Fruit fly (Drosophila melanogaster) whole organism, embryonic: Measurements from ENCODE around the gene CG13893.

Experiments
- Atf3 ChIP-seq: fragments of 200-800 bp; sonication (Bioruptor generic); optimal IDR thresholded peaks from 3 replicates; lab custom pipeline; 2016; ENCODE audit warnings: missing biosample characterization, missing genetic modification characterization
- CG12659 ChIP-seq: fragments of 200-800 bp; sonication (Bioruptor generic); optimal IDR thresholded peaks from 3 replicates; lab custom pipeline; 2017; ENCODE audit warnings: mild to moderate bottlenecking, missing biosample characterization, missing genetic modification reagents, missing genetic modification characterization
- CG12769 ChIP-seq: fragments of 200-800 bp; sonication (Bioruptor generic); optimal IDR thresholded peaks from 2 replicates; lab custom pipeline; 2019; ENCODE audit warnings: missing biosample characterization, mild to moderate bottlenecking, missing genetic modification characterization, moderate library complexity
- CG13287 ChIP-seq: fragments of 200-800 bp; sonication (Bioruptor generic); IDR thresholded peaks from 2 replicates; pipeline ENCODE4 v1.3.6; 2022; ENCODE audit warnings: missing biosample characterization, missing genetic modification characterization; ENCODE audit not compliant: partially characterized antibody
- CG13296 ChIP-seq: fragments of 200-800 bp; sonication (Bioruptor generic); optimal IDR thresholded peaks from 3 replicates; lab custom pipeline; 2018; ENCODE audit warnings: missing biosample characterization, mild to moderate bottlenecking, missing genetic modification characterization
- CG13894 ChIP-seq: fragments of 200-800 bp; sonication (Bioruptor generic); optimal IDR thresholded peaks from 3 replicates; lab custom pipeline; 2018; ENCODE audit warnings: missing biosample characterization, mild to moderate bottlenecking, missing genetic modification characterization, moderate library complexity
- CG16863 ChIP-seq: fragments of 200-800 bp; sonication (Bioruptor generic); optimal IDR thresholded peaks from 3 replicates; lab custom pipeline; 2016; ENCODE audit warnings: missing biosample characterization, missing genetic modification characterization
- CG17568 ChIP-seq: fragments of 200-800 bp; sonication (Bioruptor generic); optimal IDR thresholded peaks from 2 replicates; lab custom pipeline; 2018; ENCODE audit warnings: missing biosample characterization, mild to moderate bottlenecking, missing genetic modification characterization, moderate library complexity
- CG17612 ChIP-seq: fragments of 200-800 bp; sonication (Bioruptor generic); IDR thresholded peaks from 2 replicates; pipeline ENCODE4 v1.3.6; 2022; ENCODE audit warnings: missing biosample characterization, missing genetic modification characterization
- CG31388 ChIP-seq: fragments of 200-800 bp; sonication (Bioruptor generic); optimal IDR thresholded peaks from 2 replicates; lab custom pipeline; 2016; ENCODE audit warnings: missing biosample characterization, missing genetic modification characterization
- CG3726 ChIP-seq: fragments of 200-800 bp; sonication (Bioruptor generic); IDR thresholded peaks from 3 replicates; pipeline ENCODE4, ENCODE4 v1.3.6; 2022; ENCODE audit warnings: missing biosample characterization, missing genetic modification characterization
- CG6254 ChIP-seq: fragments of 200-800 bp; sonication (Bioruptor generic); optimal IDR thresholded peaks from 3 replicates; lab custom pipeline; 2017; ENCODE audit warnings: mild to moderate bottlenecking, missing biosample characterization, missing genetic modification reagents, missing genetic modification characterization
- CG6813 ChIP-seq: fragments of 200-800 bp; sonication (Bioruptor generic); optimal IDR thresholded peaks from 2 replicates; lab custom pipeline; 2017; ENCODE audit warnings: missing biosample characterization, missing genetic modification characterization, mild to moderate bottlenecking, moderate library complexity, missing genetic modification reagents
- CG7987 ChIP-seq: fragments of 200-800 bp; sonication (Bioruptor generic); optimal IDR thresholded peaks from 2 replicates; lab custom pipeline; 2018; ENCODE audit warnings: missing biosample characterization, mild to moderate bottlenecking, missing genetic modification characterization, moderate library complexity
- CG8944 ChIP-seq: fragments of 200-800 bp; sonication (Bioruptor generic); optimal IDR thresholded peaks from 3 replicates; lab custom pipeline; 2016; ENCODE audit warnings: missing biosample characterization, missing genetic modification characterization
- CG9215 ChIP-seq: fragments of 200-800 bp; sonication (Bioruptor generic); IDR thresholded peaks from 2 replicates; pipeline ENCODE4 v1.3.6; 2022; ENCODE audit warnings: missing biosample characterization, missing genetic modification characterization
- CG9797 ChIP-seq: fragments of 200-800 bp; sonication (Bioruptor generic); optimal IDR thresholded peaks from 3 replicates; lab custom pipeline; 2018; ENCODE audit warnings: missing biosample characterization, mild to moderate bottlenecking, missing genetic modification characterization
- CHES-1-like ChIP-seq: fragments of 200-800 bp; sonication (Bioruptor generic); optimal IDR thresholded peaks from 2 replicates; lab custom pipeline; 2016; ENCODE audit warnings: missing biosample characterization, missing genetic modification characterization
- Chrac-16 ChIP-seq: fragments of 200-800 bp; sonication (Bioruptor generic); optimal IDR thresholded peaks from 3 replicates; lab custom pipeline; 2016; ENCODE audit warnings: missing biosample characterization, missing genetic modification characterization
- D19A ChIP-seq: fragments of 200-800 bp; optimal IDR thresholded peaks from 3 replicates; lab custom pipeline; 2019; ENCODE audit warnings: missing biosample characterization, mild to moderate bottlenecking, missing genetic modification characterization, moderate library complexity
- Dll ChIP-seq: fragments of 200-800 bp; sonication (Bioruptor generic); IDR thresholded peaks from 4 replicates; pipeline ENCODE4 v1.3.6; 2022; ENCODE audit warnings: missing biosample characterization, missing genetic modification characterization; ENCODE audit not compliant: partially characterized antibody
- Doc2 ChIP-seq: fragments of 200-800 bp; sonication (Bioruptor generic); IDR thresholded peaks from 2 replicates; pipeline ENCODE4 v1.3.6; 2022; ENCODE audit warnings: missing biosample characterization, missing genetic modification characterization
- Eip74EF ChIP-seq, 2 experiments: fragments of 200-800 bp in 1 of 2; fragments of >200 bp in 1 of 2; sonication (Bioruptor generic) in 1 of 2; optimal IDR thresholded peaks; 2 replicates each; lab custom pipeline; 2017 to 2019; ENCODE audit warnings: missing biosample characterization in 2 of 2, missing genetic modification characterization in 2 of 2, mild to moderate bottlenecking in 1 of 2, moderate library complexity in 1 of 2
- H15 ChIP-seq: fragments of 200-800 bp; sonication (Bioruptor generic); IDR thresholded peaks from 3 replicates; pipeline ENCODE4 v1.3.6; 2022; ENCODE audit warnings: missing biosample characterization, missing genetic modification characterization
- Hand ChIP-seq: fragments of 200-800 bp; sonication (Bioruptor generic); optimal IDR thresholded peaks from 2 replicates; lab custom pipeline; 2017; ENCODE audit warnings: mild to moderate bottlenecking, missing biosample characterization, missing genetic modification reagents, missing genetic modification characterization
- Jarid2 ChIP-seq: fragments of 200-800 bp; sonication (Bioruptor generic); optimal IDR thresholded peaks from 3 replicates; lab custom pipeline; 2017; ENCODE audit warnings: mild to moderate bottlenecking, missing biosample characterization, missing genetic modification reagents, missing genetic modification characterization
- MTF-1 ChIP-seq: fragments of 200-800 bp; sonication (Bioruptor generic); optimal IDR thresholded peaks from 2 replicates; lab custom pipeline; 2018; ENCODE audit warnings: missing biosample characterization, mild to moderate bottlenecking, missing genetic modification characterization, borderline replicate concordance
- Meics ChIP-seq: fragments of 200-800 bp; sonication (Bioruptor generic); optimal IDR thresholded peaks from 2 replicates; lab custom pipeline; 2017; ENCODE audit warnings: missing biosample characterization, mild to moderate bottlenecking, missing genetic modification characterization
- ci ChIP-seq: fragments of 200-800 bp; sonication (Bioruptor generic); IDR thresholded peaks from 3 replicates; pipeline ENCODE4 v1.3.6; 2022; ENCODE audit warnings: missing biosample characterization, missing genetic modification characterization
- crp ChIP-seq, 2 experiments: fragments of 200-800 bp; sonication (Bioruptor generic); optimal IDR thresholded peaks; 2 replicates in 1 of 2; 3 replicates in 1 of 2; lab custom pipeline; 2017; ENCODE audit warnings: missing biosample characterization in 2 of 2, missing genetic modification characterization in 2 of 2, mild to moderate bottlenecking in 1 of 2, moderate library complexity in 1 of 2
- disco-r ChIP-seq: fragments of 200-800 bp; sonication (Bioruptor generic); optimal IDR thresholded peaks from 2 replicates; lab custom pipeline; 2016; ENCODE audit warnings: missing biosample characterization, missing genetic modification characterization
- esg ChIP-seq: fragments of 200-800 bp; sonication (Bioruptor generic); conservative IDR thresholded peaks from 2 replicates; pipeline ENCODE4 v1.3.6; 2022; ENCODE audit warnings: missing biosample characterization, missing genetic modification characterization
- eve ChIP-seq, 2 experiments: fragments of >200 bp; optimal IDR thresholded peaks; 2 replicates each; lab custom pipeline; 2017; ENCODE audit warnings: missing biosample characterization in 2 of 2, missing genetic modification characterization in 2 of 2
- fd64A ChIP-seq: fragments of 200-800 bp; sonication (Bioruptor generic); optimal IDR thresholded peaks from 3 replicates; lab custom pipeline; 2018; ENCODE audit warnings: missing biosample characterization, mild to moderate bottlenecking, missing genetic modification characterization
- gce ChIP-seq: fragments of 200-800 bp; sonication (Bioruptor generic); IDR thresholded peaks from 3 replicates; pipeline ENCODE4 v1.3.6; 2022; ENCODE audit warnings: missing biosample characterization, missing genetic modification characterization
- gfzf ChIP-seq: fragments of 200-800 bp; sonication (Bioruptor generic); optimal IDR thresholded peaks from 2 replicates; lab custom pipeline; 2016; ENCODE audit warnings: missing biosample characterization, mild to moderate bottlenecking, missing genetic modification characterization, moderate library complexity
- lbe ChIP-seq: fragments of 200-800 bp; sonication (Bioruptor generic); optimal IDR thresholded peaks from 2 replicates; lab custom pipeline; 2016; ENCODE audit warnings: missing biosample characterization, mild to moderate bottlenecking, missing genetic modification characterization
- lov ChIP-seq, 2 experiments: fragments of 200-800 bp in 1 of 2; fragments of >200 bp in 1 of 2; sonication (Bioruptor generic) in 1 of 2; IDR thresholded peaks in 1 of 2; optimal IDR thresholded peaks in 1 of 2; 2 replicates in 1 of 2; 3 replicates in 1 of 2; pipeline versions ENCODE4 v1.3.6 to Lab custom; 2017 to 2022; ENCODE audit warnings: missing biosample characterization in 1 of 2, missing genetic modification characterization in 1 of 2
- nerfin-1 ChIP-seq: fragments of 200-800 bp; sonication (Bioruptor generic); optimal IDR thresholded peaks from 3 replicates; lab custom pipeline; 2019; ENCODE audit warnings: missing biosample characterization, mild to moderate bottlenecking, missing genetic modification characterization, moderate library complexity
- odd ChIP-seq: fragments of 200-800 bp; sonication (Bioruptor generic); optimal IDR thresholded peaks from 2 replicates; lab custom pipeline; 2017; ENCODE audit warnings: missing biosample characterization, mild to moderate bottlenecking, missing genetic modification characterization
- schlank ChIP-seq: fragments of 200-800 bp; sonication (Bioruptor generic); optimal IDR thresholded peaks from 2 replicates; lab custom pipeline; 2018; ENCODE audit warnings: missing biosample characterization, mild to moderate bottlenecking, missing genetic modification characterization
- stc ChIP-seq: fragments of 200-800 bp; sonication (Bioruptor generic); IDR thresholded peaks from 2 replicates; pipeline ENCODE4 v1.3.6; 2022; ENCODE audit warnings: missing biosample characterization, missing genetic modification characterization
- stwl ChIP-seq: fragments of 200-800 bp; sonication (Bioruptor generic); optimal IDR thresholded peaks from 3 replicates; lab custom pipeline; 2018; ENCODE audit warnings: missing biosample characterization, mild to moderate bottlenecking, missing genetic modification characterization, moderate library complexity
- unc-4 ChIP-seq: fragments of 200-800 bp; sonication (Bioruptor generic); IDR thresholded peaks from 2 replicates; pipeline ENCODE4 v1.3.6; 2022; ENCODE audit warnings: missing biosample characterization, missing genetic modification characterization; ENCODE audit not compliant: partially characterized antibody
- z ChIP-seq: fragments of 200-800 bp; sonication (Bioruptor generic); IDR thresholded peaks from 3 replicates; pipeline ENCODE4 v1.3.6; 2022; ENCODE audit warnings: missing biosample characterization, missing genetic modification characterization
- zen2 ChIP-seq: fragments of 200-800 bp; sonication (Bioruptor generic); IDR thresholded peaks from 3 replicates; pipeline ENCODE4 v1.3.6; 2022; ENCODE audit warnings: missing biosample characterization, missing genetic modification characterization; ENCODE audit not compliant: partially characterized antibody

The CG13893 gene

DNA sequence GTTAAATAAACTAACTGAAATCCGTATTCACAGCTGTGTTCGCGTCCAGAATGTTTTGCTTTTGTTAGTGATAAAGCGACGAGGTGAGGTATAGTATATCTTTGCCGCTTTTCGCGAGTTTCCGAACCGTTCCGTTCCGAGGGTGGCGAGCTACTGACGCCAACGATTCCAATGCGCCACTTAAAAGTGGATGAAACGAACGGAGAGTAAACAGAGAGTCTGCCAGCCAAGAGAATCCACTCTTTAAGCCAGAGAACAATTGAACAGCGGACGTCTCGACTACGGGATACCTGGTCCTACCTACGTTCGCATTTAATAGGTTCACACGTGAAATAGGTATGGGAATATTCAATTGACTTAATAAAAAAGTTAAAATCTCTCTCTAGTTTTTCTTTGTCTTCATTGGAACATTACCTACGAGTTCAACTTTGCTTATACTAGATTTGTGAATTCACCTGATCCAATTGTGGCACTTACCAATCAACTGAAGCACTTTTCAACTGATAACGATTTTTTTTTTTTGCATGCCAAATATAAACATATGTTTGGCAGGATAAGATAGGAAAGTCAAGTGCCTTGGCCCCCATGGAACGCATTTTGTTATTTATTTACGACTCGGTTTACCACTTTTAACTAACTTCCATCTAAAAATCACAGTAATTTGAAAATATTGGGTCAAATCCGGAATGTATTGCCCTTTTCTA, at the start of gene CG13893:
TSS of gene CG13893 (minus strand) at position 162 of the 704 bp plus-strand sequence.
- TF ChIP-seq zen2 (GFP tag; lab: Robert Waterston, UW) (peak; percentile 25; the same call in 1 of the 3 replicates), gfzf (GFP tag; lab: Kevin White, UChicago) (no peak), CG7987 (peak; percentile 65), MTF-1 (peak; percentile 58), nerfin-1 (peak; percentile 25), CG8944 (GFP tag; lab: Kevin White, UChicago) (no peak), CG17612 (GFP tag; lab: Robert Waterston, UW) (0 out of 2 replicates have a peak, but pooled peaks have one; percentile 34), Jarid2 (GFP tag; lab: Kevin White, UChicago) (peak; percentile 98), CG9797 (GFP tag; lab: Kevin White, UChicago) (no peak), Doc2 (GFP tag; lab: Robert Waterston, UW) (no peak), crp (GFP tag; optimal IDR thresholded peaks at IDR 0.05; lab: Kevin White, UChicago) (peak in 1 of 2 experiments; percentile 0), CG6813 (GFP tag; lab: Kevin White, UChicago) (peak; percentile 51), Atf3 (no peak), CG3726 (GFP tag; lab: Robert Waterston, UW) (no peak), Eip74EF (GFP tag; optimal IDR thresholded peaks at IDR 0.05; lab: Kevin White, UChicago) (peak in 1 of 2 experiments; percentile 64), CHES-1-like (GFP tag; lab: Kevin White, UChicago) (peak; percentile 4), CG13296 (peak; percentile 62), Chrac-16 (no peak), CG16863 (GFP tag; lab: Kevin White, UChicago) (peak; percentile 9), CG13894 (tag; lab: Kevin White, UChicago) (peak; percentile 62), disco-r (GFP tag; lab: Kevin White, UChicago) (no peak), Dll (GFP tag; lab: Robert Waterston, UW) (peak; percentile 58; the same call in 3 of the 4 replicates), D19A (tag; lab: Kevin White, UChicago) (no peak), unc-4 (peak; percentile 39; the same call in 1 of the 2 replicates), CG13287 (peak; percentile 70), CG6254 (GFP tag; lab: Kevin White, UChicago) (no peak), lbe (GFP tag; lab: Kevin White, UChicago) (no peak), stc (GFP tag; lab: Robert Waterston, UW) (peak; percentile 48; the same call in 1 of the 2 replicates), lov (optimal IDR thresholded peaks at IDR 0.05; lab: Kevin White, UChicago) (no peak), lov (GFP tag; IDR thresholded peaks at IDR 0.05; lab: Robert Waterston, UW) (0 out of 3 replicates have a peak, but pooled peaks have one; percentile 33), CG9215 (GFP tag; lab: Robert Waterston, UW) (no peak), odd (GFP tag; lab: Kevin White, UChicago) (no peak), H15 (GFP tag; lab: Robert Waterston, UW) (no peak), CG17568 (GFP tag; lab: Kevin White, UChicago) (no peak), stwl (tag; lab: Kevin White, UChicago) (no peak), eve (GFP tag; optimal IDR thresholded peaks at IDR 0.05; lab: Kevin White, UChicago) (no peak), CG12659 (peak; percentile 10), ci (peak; percentile 70; the same call in 2 of the 3 replicates), Hand (GFP tag; lab: Kevin White, UChicago) (peak; percentile 17), Meics (GFP tag; lab: Kevin White, UChicago) (peak; percentile 32), CG31388 (GFP tag; lab: Kevin White, UChicago) (no peak), z (0 out of 3 replicates have a peak, but pooled peaks have one; percentile 6), fd64A (peak; percentile 53), gce (peak; percentile 65; the same call in 2 of the 3 replicates), esg (GFP tag; lab: Robert Waterston, UW) (no peak), schlank (peak; percentile 45), CG12769 (tag; lab: Kevin White, UChicago) (peak; percentile 74)
